Worm (Caenorhabditis elegans) whole organism, late embryonic: ENCODE data around the gene cdf-1.

Source experiments
- ama-1 ChIP-seq: fragments of 150-350 bp; optimal IDR thresholded peaks from 2 replicates; lab custom pipeline; 2014
- che-1 ChIP-seq: sonication (generic microtip); optimal IDR thresholded peaks from 2 replicates; lab custom pipeline; 2016; ENCODE audit warnings: mild to moderate bottlenecking, missing genetic modification characterization, missing compliant biosample characterization
- dmd-4 ChIP-seq: sonication (generic microtip); optimal IDR thresholded peaks from 2 replicates; lab custom pipeline; 2016; ENCODE audit warnings: borderline replicate concordance, missing genetic modification characterization, missing compliant biosample characterization
- elt-2 ChIP-seq: sonication (generic microtip); optimal IDR thresholded peaks from 2 replicates; lab custom pipeline; 2016; ENCODE audit warnings: missing genetic modification reagents, missing genetic modification characterization, missing compliant biosample characterization
- elt-4 ChIP-seq: sonication (generic microtip); optimal IDR thresholded peaks from 2 replicates; lab custom pipeline; 2016; ENCODE audit warnings: missing genetic modification characterization, missing compliant biosample characterization
- eyg-1 ChIP-seq: sonication (generic microtip); optimal IDR thresholded peaks from 2 replicates; lab custom pipeline; 2016; ENCODE audit warnings: missing genotype, missing genetic modification characterization, missing compliant biosample characterization
- hlh-8 ChIP-seq: sonication (generic microtip); optimal IDR thresholded peaks from 2 replicates; lab custom pipeline; 2016; ENCODE audit warnings: missing genotype, missing genetic modification characterization, missing compliant biosample characterization
- nhr-11 ChIP-seq: fragments of 150-350 bp; optimal IDR thresholded peaks from 2 replicates; lab custom pipeline; 2014; ENCODE audit warnings: missing biosample characterization, missing genetic modification characterization
- ztf-16 ChIP-seq: sonication (generic microtip); optimal IDR thresholded peaks from 2 replicates; lab custom pipeline; 2017; ENCODE audit warnings: missing genetic modification characterization, missing compliant biosample characterization

DNA sequence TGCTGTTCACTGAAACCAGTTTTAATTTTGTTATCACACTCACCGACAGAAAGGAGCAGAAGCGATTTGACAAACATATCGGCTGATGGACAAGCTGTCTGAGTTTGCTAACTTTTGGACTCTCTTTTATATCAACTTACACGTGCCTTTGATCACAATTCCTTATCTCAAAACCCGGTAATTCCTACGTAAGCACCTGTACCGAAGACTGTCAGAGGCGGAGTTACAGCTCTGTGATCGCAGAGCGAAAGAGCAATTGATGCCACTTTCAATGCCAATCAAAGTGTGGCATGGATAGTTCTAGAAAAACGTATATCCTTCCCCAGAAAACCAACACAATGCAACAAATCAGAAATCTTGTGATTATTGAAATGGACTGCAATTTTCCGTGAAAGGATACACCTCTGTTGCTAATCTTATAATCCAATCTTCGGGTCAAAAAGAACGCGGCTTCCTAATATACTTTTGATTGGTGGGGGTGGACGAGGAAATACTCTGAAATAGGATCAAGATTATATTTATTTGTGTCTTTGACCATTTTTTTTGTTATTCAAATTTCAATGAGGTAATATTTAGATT, 31.8 kb upstream of the cdf-1 start, which contains the start of gene ilys-5:
- TF ChIP-seq ama-1 (no peak), dmd-4 (tag; lab: Kevin White, UChicago) (no peak), nhr-11 (tag; lab: Kevin White, UChicago) (no peak), ztf-16 (tag; lab: Kevin White, UChicago) (no peak), elt-4 (tag; lab: Kevin White, UChicago) (no peak), eyg-1 (tag; lab: Kevin White, UChicago) (no peak), che-1 (tag; lab: Kevin White, UChicago) (no peak), elt-2 (no peak), hlh-8 (tag; lab: Kevin White, UChicago) (no peak)
